Fruit fly (Drosophila melanogaster): ENCODE results near the gene CG5968.

Gene CG5968

DNA sequence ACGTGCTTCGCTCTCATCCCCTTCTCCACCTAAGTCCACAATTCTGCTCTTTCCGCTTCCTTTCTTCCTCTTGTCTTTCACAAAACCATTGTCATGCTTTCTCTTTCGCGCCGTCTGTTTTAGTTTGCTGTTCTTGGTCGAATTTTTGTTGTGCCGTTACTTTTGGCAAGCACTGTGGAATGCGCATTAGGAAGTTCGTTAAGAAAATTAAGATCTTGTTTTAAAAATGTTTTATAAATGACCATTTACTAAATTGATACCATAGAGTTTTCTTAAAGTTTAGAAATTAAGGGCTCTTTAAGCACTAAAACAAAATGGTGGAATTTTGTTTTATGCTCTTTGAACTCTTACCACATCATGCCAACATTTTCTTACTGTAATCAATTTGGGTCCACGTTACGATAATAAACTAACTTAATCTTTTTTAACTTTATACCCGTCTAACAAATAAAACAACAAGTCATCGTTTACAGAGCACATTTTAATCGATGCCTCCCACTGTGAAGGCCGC, 14.6 kb downstream of the CG5968 start:
- no peak for TF ChIP-seq CG8478 (optimal IDR thresholded peaks at IDR 0.05)
- TF ChIP-seq CTCF (optimal IDR thresholded peaks at IDR 0.05), result no peak

- no peak for TF ChIP-seq CG8478 (optimal IDR thresholded peaks at IDR 0.05)
- no peak for TF ChIP-seq CTCF (optimal IDR thresholded peaks at IDR 0.05)
Measured at dm6 chr2L:16534174-16534835, 15.5 kb downstream of the CG5968 start.

- no peak for TF ChIP-seq CTCF (optimal IDR thresholded peaks at IDR 0.05)
- TF ChIP-seq CG8478 (optimal IDR thresholded peaks at IDR 0.05), result no peak
Measured at dm6 chr2L:16533386-16533773, 16.4 kb downstream of the CG5968 start.

DNA sequence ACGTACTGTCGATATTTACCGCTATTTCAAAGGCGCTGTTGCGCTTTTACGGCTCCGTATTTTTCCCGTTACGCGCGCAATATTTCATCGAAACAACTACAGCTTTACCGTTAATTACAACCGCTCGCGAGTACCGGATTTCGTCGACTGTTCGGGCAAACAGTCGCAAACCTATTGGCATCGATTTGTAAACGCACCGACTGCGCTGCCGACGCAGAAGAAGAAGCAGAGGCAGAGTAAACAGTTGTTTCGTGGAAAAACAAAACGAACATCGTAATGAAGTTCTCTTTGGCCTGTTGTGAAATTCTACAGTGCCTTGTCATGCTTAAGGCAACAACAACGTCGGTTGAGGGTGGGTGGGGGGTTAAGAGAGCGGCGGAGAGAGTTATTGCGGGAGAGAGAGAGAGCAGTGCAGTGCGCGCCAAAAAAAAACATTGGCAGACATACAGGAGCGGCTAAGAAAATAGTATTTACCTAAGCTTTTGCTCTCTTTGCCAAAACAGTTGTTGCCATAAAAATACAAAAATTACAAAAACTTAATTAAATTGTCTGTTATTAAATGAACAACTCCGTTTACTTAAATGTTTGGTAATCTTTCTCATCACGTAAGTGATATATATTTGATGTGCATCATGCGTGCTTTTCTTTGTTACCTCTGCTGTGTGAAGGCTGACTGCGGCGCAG, 16.9 kb downstream of the CG5968 start, which contains the start of gene CG5953:
Gene CG5953 (minus strand): TSS at position 176 of the 684 bp plus-strand sequence.
- TF ChIP-seq CG8478 (optimal IDR thresholded peaks at IDR 0.05) (no peak), CTCF (optimal IDR thresholded peaks at IDR 0.05) (no peak)

DNA sequence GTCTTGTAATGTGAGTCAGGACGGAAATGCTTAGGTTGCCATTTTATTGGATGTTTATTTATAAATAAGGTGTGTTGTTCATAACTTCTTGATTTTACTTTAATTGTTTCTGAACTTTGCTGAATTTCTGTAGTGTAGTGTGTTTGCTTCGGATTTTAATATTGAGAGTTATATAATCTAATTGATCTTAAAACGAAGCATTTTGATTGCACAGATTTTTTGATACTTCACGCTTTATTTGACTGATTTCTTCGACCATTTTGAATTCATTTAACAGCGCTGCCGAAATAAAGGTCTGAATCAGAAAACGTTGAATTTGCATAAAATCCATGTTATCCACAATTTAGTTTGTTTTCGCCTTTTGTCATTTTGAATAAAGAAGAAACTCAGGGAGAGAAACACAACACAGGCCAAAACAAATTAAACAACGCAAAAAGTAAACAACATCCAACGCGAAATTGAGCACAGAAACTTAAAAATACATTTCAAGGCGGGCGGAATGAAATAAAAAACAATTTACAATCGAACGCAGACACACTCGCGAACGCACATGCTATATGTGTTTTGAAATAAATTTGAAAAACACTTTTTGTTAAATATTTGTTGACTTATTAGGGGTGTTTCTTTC, 18.1 kb downstream of the CG5968 start:
- TF ChIP-seq CG8478 (optimal IDR thresholded peaks at IDR 0.05), result no peak
- TF ChIP-seq CTCF (optimal IDR thresholded peaks at IDR 0.05), result no peak

dm6 chr2L:16530809-16531208, 18.9 kb downstream of the CG5968 start:
- TF ChIP-seq CG8478 (optimal IDR thresholded peaks at IDR 0.05) (no peak), CTCF (optimal IDR thresholded peaks at IDR 0.05) (no peak)

DNA sequence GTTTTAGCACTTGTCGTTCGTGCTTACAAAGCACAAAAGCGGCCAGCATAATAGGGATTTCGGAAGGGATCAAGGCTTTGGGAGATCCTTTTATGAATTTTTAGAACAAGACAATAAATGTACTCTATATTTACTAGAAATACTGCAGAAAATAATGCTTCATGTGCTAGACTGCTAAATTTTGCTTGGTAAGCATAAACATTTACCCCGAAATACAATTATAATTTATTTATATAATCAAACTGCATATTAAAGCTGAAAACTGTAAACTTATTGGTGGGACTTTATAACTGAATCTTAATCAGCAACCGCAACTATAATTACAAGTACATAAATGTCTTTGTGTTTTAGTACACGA, 19.4 kb downstream of the CG5968 start:
- no peak for TF ChIP-seq CTCF (optimal IDR thresholded peaks at IDR 0.05)
- no peak for TF ChIP-seq CG8478 (optimal IDR thresholded peaks at IDR 0.05)

DNA sequence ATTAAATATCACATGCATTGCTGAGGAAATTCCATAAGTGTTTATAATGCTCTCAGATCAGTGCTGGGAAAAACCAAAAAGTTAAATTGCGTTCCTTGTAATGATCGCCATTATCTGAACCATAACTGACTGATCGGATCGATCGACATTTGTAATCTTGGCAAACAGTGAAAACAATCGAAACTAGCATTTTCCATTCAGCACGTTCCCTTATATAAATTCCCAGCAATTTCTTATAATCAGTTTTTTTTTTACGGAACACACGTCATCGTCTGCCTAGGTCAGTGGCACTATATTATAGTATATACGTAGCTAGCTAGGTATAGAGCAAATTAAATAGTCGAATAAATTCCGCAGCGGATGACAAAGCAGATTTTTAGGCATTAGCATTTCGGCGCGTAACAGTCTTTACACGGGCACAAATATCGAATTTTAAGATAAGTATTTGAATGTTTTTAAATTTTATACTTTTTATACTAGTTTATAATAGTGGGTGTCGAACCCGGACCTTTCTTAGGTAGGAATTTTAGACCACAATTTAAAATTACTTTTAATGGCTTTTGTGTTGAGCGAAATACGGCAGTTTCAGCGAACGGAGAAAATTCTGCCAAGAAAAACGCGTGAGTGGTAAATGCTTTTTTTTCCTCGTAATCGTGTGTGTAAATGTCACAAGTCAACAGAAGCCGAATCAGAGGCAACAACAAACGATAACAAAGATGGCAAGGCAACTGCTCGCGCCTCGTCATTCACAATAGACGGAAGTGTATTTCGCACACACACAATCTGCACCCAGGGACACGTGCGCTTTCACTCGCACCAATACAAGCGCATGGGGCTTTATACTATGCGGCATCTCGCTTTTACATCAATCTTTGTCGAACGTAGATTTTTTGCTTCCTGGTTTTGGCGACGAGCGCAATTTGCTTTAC, 20.0 kb downstream of the CG5968 start:
- TF ChIP-seq CG8478 (optimal IDR thresholded peaks at IDR 0.05), result no peak

DNA sequence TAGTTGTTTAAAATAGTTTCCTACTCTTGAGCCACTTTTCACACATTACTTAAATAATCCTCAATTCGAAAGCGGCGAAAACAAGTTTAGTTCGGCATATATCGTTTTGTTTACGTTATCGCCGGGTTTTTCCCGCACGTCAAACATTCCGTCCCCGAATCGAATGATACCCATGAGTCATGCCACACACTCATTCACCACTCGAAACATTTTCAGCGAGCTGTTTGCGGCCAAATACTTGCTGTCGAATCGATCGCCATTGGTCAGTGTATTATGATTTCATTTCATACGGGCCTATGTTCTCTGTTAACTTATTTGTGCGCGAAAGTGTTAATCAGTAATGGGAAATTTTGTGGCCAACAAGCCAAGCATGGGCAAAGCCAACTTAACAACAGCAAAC, 21.3 kb downstream of the CG5968 start:
- TF ChIP-seq CG8478 (optimal IDR thresholded peaks at IDR 0.05), result no peak
- no peak for TF ChIP-seq CTCF (optimal IDR thresholded peaks at IDR 0.05)

DNA sequence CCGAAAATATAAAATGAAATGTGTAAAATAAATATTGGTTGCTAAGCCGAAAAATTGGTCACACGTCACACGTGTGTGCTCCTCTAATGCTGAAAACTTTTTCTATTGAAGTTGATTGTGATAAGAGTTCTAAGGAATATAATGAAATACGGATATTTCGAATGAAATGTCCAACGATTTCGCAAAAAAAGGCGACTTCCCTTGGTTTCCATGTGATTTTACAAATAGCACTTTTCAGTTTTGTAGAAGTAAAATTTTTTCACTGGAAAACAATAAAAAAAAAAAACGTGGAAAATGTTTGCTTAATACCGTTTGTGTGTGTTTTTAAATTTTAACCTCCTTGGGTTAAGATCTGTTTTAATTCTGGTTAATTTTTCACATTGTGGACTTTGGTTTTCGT, 23.2 kb downstream of the CG5968 start:
- no peak for TF ChIP-seq CG8478 (optimal IDR thresholded peaks at IDR 0.05)
- no peak for TF ChIP-seq CTCF (optimal IDR thresholded peaks at IDR 0.05)

DNA sequence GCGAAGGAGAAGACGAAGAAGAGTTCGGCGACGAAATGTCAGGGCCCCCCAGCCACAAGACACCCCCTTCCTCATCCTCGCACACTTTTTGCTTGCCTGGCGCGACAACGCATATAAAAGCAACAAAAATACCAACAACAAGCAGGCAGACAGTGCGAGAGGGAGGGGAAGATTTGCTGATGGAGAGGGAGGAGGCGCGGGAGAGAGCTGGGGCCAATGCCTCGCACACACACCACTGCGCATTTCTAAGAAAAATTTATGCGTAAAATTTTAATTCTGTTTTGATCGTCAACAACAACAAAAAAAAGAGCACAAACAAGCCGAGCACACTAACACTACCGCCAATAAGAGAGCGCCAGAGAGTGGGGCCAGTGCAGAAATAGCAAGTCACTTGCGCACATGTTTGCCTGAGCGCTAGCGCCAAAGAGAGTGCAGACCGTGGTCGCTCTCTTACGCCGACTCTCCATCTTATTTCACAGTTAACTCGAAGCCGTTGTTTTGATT, 23.7 kb downstream of the CG5968 start:
- no peak for TF ChIP-seq CTCF (optimal IDR thresholded peaks at IDR 0.05)
- TF ChIP-seq CG8478 (optimal IDR thresholded peaks at IDR 0.05), result no peak

dm6 chr2L:16525114-16525513, 24.6 kb downstream of the CG5968 start:
- TF ChIP-seq CG8478 (optimal IDR thresholded peaks at IDR 0.05) (no peak), CTCF (optimal IDR thresholded peaks at IDR 0.05) (no peak)

dm6 chr2L:16523091-16523490, 26.7 kb downstream of the CG5968 start:
- TF ChIP-seq CG8478 (optimal IDR thresholded peaks at IDR 0.05) (no peak), CTCF (optimal IDR thresholded peaks at IDR 0.05) (no peak)

- no peak for TF ChIP-seq CG8478 (optimal IDR thresholded peaks at IDR 0.05)
Measured at dm6 chr2L:16522286-16522646, 27.5 kb downstream of the CG5968 start.
